Worm (Caenorhabditis elegans) whole organism, L2 larva: ENCODE results near the gene F09F9.1.
A peak's percentile ranks its signal among the peaks of the same experiment; 100 is the strongest.

ENCODE experiments used
- C34F6.9 ChIP-seq: fragments of 150-350 bp; optimal IDR thresholded peaks from 2 replicates; lab custom pipeline; 2014; ENCODE audit warnings: missing biosample characterization, missing genetic modification characterization
- F13H6.1 ChIP-seq: sonication (generic microtip); optimal IDR thresholded peaks from 2 replicates; lab custom pipeline; 2016; ENCODE audit warnings: missing genetic modification characterization, missing compliant biosample characterization
- R02D3.7 ChIP-seq: fragments of 150-350 bp; optimal IDR thresholded peaks from 2 replicates; lab custom pipeline; 2014; ENCODE audit warnings: missing biosample characterization, missing genetic modification characterization
- Y55F3AM.14 ChIP-seq: fragments of 200-800 bp; sonication (Bioruptor generic); optimal IDR thresholded peaks from 2 replicates; lab custom pipeline; 2018; ENCODE audit warnings: mild to moderate bottlenecking, missing genetic modification characterization, missing compliant biosample characterization
- ZK546.5 ChIP-seq: sonication (generic microtip); optimal IDR thresholded peaks from 2 replicates; lab custom pipeline; 2017; ENCODE audit warnings: missing biosample characterization, missing genetic modification characterization
- alr-1 ChIP-seq: fragments of 150-350 bp; optimal IDR thresholded peaks from 2 replicates; lab custom pipeline; 2014; ENCODE audit warnings: missing biosample characterization, missing genetic modification characterization
- aly-2 ChIP-seq: fragments of 150-350 bp; optimal IDR thresholded peaks from 2 replicates; lab custom pipeline; 2014; ENCODE audit warnings: missing biosample characterization, missing genetic modification characterization
- ama-1 ChIP-seq: fragments of 150-350 bp; optimal IDR thresholded peaks from 2 replicates; lab custom pipeline; 2018; ENCODE audit warnings: inconsistent platforms
- blmp-1 ChIP-seq: sonication (generic microtip); optimal IDR thresholded peaks from 2 replicates; lab custom pipeline; 2017; ENCODE audit warnings: missing genetic modification characterization, mild to moderate bottlenecking, missing compliant biosample characterization, antibody characterized with exemption, moderate library complexity; ENCODE audit not compliant: insufficient read depth
- ceh-16 ChIP-seq: fragments of 150-350 bp; optimal IDR thresholded peaks from 2 replicates; lab custom pipeline; 2014; ENCODE audit warnings: missing biosample characterization, missing genetic modification characterization
- ceh-82 ChIP-seq: fragments of 150-350 bp; optimal IDR thresholded peaks from 2 replicates; lab custom pipeline; 2014; ENCODE audit warnings: missing biosample characterization, missing genetic modification characterization
- crh-2 ChIP-seq: sonication (generic microtip); optimal IDR thresholded peaks from 2 replicates; lab custom pipeline; 2017; ENCODE audit warnings: missing biosample characterization, missing genetic modification characterization
- egl-27 ChIP-seq: sonication (generic microtip); optimal IDR thresholded peaks from 3 replicates; lab custom pipeline; 2017; ENCODE audit warnings: missing biosample characterization, missing genetic modification reagents, missing genetic modification characterization
- elt-1 ChIP-seq: fragments of 150-350 bp; optimal IDR thresholded peaks from 2 replicates; lab custom pipeline; 2014; ENCODE audit warnings: missing biosample characterization, missing genetic modification characterization
- elt-3 ChIP-seq: sonication (generic microtip); optimal IDR thresholded peaks from 2 replicates; lab custom pipeline; 2017; ENCODE audit warnings: missing biosample characterization, missing genetic modification characterization
- fos-1 ChIP-seq: fragments of 150-350 bp; optimal IDR thresholded peaks from 2 replicates; lab custom pipeline; 2014; ENCODE audit warnings: missing biosample characterization, missing genetic modification characterization
- gmeb-1 ChIP-seq: fragments of 150-350 bp; optimal IDR thresholded peaks from 2 replicates; lab custom pipeline; 2014; ENCODE audit warnings: missing biosample characterization, missing genetic modification characterization
- lin-11 ChIP-seq: fragments of 150-350 bp; sonication (generic microtip); optimal IDR thresholded peaks from 2 replicates; lab custom pipeline; 2014; ENCODE audit warnings: missing biosample characterization, missing genetic modification characterization, inconsistent platforms, mixed read lengths
- lin-13 ChIP-seq: fragments of 150-350 bp; optimal IDR thresholded peaks from 2 replicates; lab custom pipeline; 2014; ENCODE audit warnings: missing biosample characterization, missing genetic modification reagents, missing genetic modification characterization
- lin-39 ChIP-seq: fragments of 150-350 bp; optimal IDR thresholded peaks from 2 replicates; lab custom pipeline; 2014; ENCODE audit warnings: missing biosample characterization, missing genetic modification reagents, missing genetic modification characterization
- lsy-2 ChIP-seq, 2 experiments: fragments of 150-350 bp in 1 of 2; sonication (generic microtip) in 1 of 2; optimal IDR thresholded peaks; 2 replicates each; lab custom pipeline; 2014 to 2017; ENCODE audit warnings: missing biosample characterization in 2 of 2, missing genetic modification characterization in 2 of 2
- mab-5 ChIP-seq: fragments of 150-350 bp; optimal IDR thresholded peaks from 2 replicates; lab custom pipeline; 2014; ENCODE audit warnings: missing biosample characterization, missing genetic modification characterization
- mbf-1 ChIP-seq: sonication (generic microtip); optimal IDR thresholded peaks from 2 replicates; lab custom pipeline; 2017; ENCODE audit warnings: missing biosample characterization, missing genetic modification characterization
- mdl-1 ChIP-seq, 2 experiments: fragments of 150-350 bp in 1 of 2; sonication (generic microtip) in 1 of 2; optimal IDR thresholded peaks; 2 replicates each; lab custom pipeline; 2017; ENCODE audit warnings: missing biosample characterization in 2 of 2, missing genetic modification characterization in 2 of 2
- nhr-10 ChIP-seq: sonication (generic microtip); optimal IDR thresholded peaks from 2 replicates; lab custom pipeline; 2017; ENCODE audit warnings: missing biosample characterization, missing genetic modification characterization
- nhr-11 ChIP-seq: fragments of 150-350 bp; optimal IDR thresholded peaks from 2 replicates; lab custom pipeline; 2014; ENCODE audit warnings: missing biosample characterization, missing genetic modification characterization
- nhr-12 ChIP-seq: fragments of 150-350 bp; optimal IDR thresholded peaks from 2 replicates; lab custom pipeline; 2014; ENCODE audit warnings: missing biosample characterization, missing genetic modification characterization
- nhr-129 ChIP-seq: fragments of 150-350 bp; optimal IDR thresholded peaks from 2 replicates; lab custom pipeline; 2014; ENCODE audit warnings: missing biosample characterization, missing genetic modification characterization
- nhr-21 ChIP-seq: fragments of 150-350 bp; optimal IDR thresholded peaks from 2 replicates; lab custom pipeline; 2014; ENCODE audit warnings: missing biosample characterization, missing genetic modification characterization
- nhr-23 ChIP-seq: fragments of 150-350 bp; optimal IDR thresholded peaks from 2 replicates; lab custom pipeline; 2014; ENCODE audit warnings: missing biosample characterization, missing genetic modification reagents, missing genetic modification characterization
- nhr-237 ChIP-seq: fragments of 150-350 bp; optimal IDR thresholded peaks from 2 replicates; lab custom pipeline; 2014; ENCODE audit warnings: missing biosample characterization, missing genetic modification characterization
- nhr-25 ChIP-seq: fragments of 150-350 bp; sonication (generic microtip); optimal IDR thresholded peaks from 3 replicates; lab custom pipeline; 2014; ENCODE audit warnings: missing biosample characterization, missing genetic modification characterization
- nhr-6 ChIP-seq: fragments of 150-350 bp; optimal IDR thresholded peaks from 2 replicates; lab custom pipeline; 2014; ENCODE audit warnings: missing biosample characterization, missing genetic modification characterization
- nhr-77 ChIP-seq: fragments of 150-350 bp; optimal IDR thresholded peaks from 2 replicates; lab custom pipeline; 2014; ENCODE audit warnings: missing biosample characterization, missing genetic modification characterization
- peb-1 ChIP-seq: fragments of 150-350 bp; optimal IDR thresholded peaks from 2 replicates; lab custom pipeline; 2014; ENCODE audit warnings: missing biosample characterization, missing genetic modification characterization
- sem-4 ChIP-seq: fragments of 150-350 bp; optimal IDR thresholded peaks from 2 replicates; lab custom pipeline; 2014; ENCODE audit warnings: missing biosample characterization, missing genetic modification reagents, missing genetic modification characterization
- skn-1 ChIP-seq: sonication (generic microtip); optimal IDR thresholded peaks from 2 replicates; lab custom pipeline; 2017; ENCODE audit warnings: missing biosample characterization, missing genetic modification characterization
- sma-3 ChIP-seq: sonication (generic microtip); optimal IDR thresholded peaks from 2 replicates; lab custom pipeline; 2016; ENCODE audit warnings: missing genetic modification reagents, missing genetic modification characterization, missing compliant biosample characterization
- sma-9 ChIP-seq, 2 experiments: fragments of 150-350 bp in 1 of 2; sonication (generic microtip) in 1 of 2; optimal IDR thresholded peaks; 2 replicates each; lab custom pipeline; 2014 to 2016; ENCODE audit warnings: missing genetic modification characterization in 2 of 2, mild to moderate bottlenecking in 1 of 2, missing biosample characterization in 1 of 2, missing compliant biosample characterization in 1 of 2, missing genetic modification reagents in 1 of 2, moderate library complexity in 1 of 2
- snpc-4 ChIP-seq: fragments of 150-350 bp; optimal IDR thresholded peaks from 2 replicates; lab custom pipeline; 2014; ENCODE audit warnings: missing biosample characterization, missing genetic modification characterization
- unc-39 ChIP-seq: fragments of 150-350 bp; optimal IDR thresholded peaks from 2 replicates; lab custom pipeline; 2014; ENCODE audit warnings: missing biosample characterization, missing genetic modification characterization
- unc-55 ChIP-seq: fragments of 150-350 bp; sonication (generic microtip); optimal IDR thresholded peaks from 3 replicates; lab custom pipeline; 2014; ENCODE audit warnings: missing biosample characterization, missing genetic modification reagents, missing genetic modification characterization
- unc-62 ChIP-seq: fragments of 150-350 bp; optimal IDR thresholded peaks from 2 replicates; lab custom pipeline; 2014; ENCODE audit warnings: missing biosample characterization, missing genetic modification reagents, missing genetic modification characterization
- zag-1 ChIP-seq: fragments of 150-350 bp; optimal IDR thresholded peaks from 2 replicates; lab custom pipeline; 2014; ENCODE audit warnings: missing biosample characterization, missing genetic modification characterization
- ztf-1 ChIP-seq: fragments of 200-800 bp; sonication (Bioruptor generic); conservative IDR thresholded peaks from 2 replicates; pipeline ENCODE4 v1.3.6; 2022; ENCODE audit warnings: missing genetic modification characterization, missing compliant biosample characterization
- ztf-11 ChIP-seq: sonication (generic microtip); optimal IDR thresholded peaks from 2 replicates; lab custom pipeline; 2017; ENCODE audit warnings: missing biosample characterization, missing genetic modification characterization
- ztf-4 ChIP-seq: fragments of 150-350 bp; optimal IDR thresholded peaks from 2 replicates; lab custom pipeline; 2014; ENCODE audit warnings: missing biosample characterization, missing genetic modification characterization

F09F9.1 gene

ce11 chrX:4144136-4144781 lies 29.1 kb downstream of the F09F9.1 start (continued):
- peak; percentile 48 for TF ChIP-seq sma-3 (GFP tag; lab: Kevin White, UChicago)
- TF ChIP-seq crh-2 (tag; lab: Kevin White, UChicago) = peak; percentile 26
- no peak for TF ChIP-seq ama-1 (lab: Kevin White, UChicago)
- TF ChIP-seq elt-1 (tag; lab: Kevin White, UChicago) = no peak
- TF ChIP-seq nhr-23 (tag; lab: Kevin White, UChicago) = no peak
- TF ChIP-seq elt-3 = no peak
- TF ChIP-seq sem-4 (tag; lab: Kevin White, UChicago) = no peak
- no peak for TF ChIP-seq peb-1 (tag; lab: Kevin White, UChicago)
- peak; percentile 78 for TF ChIP-seq sma-9 (GFP tag; optimal IDR thresholded peaks at IDR 0.05; lab: Kevin White, UChicago)
- TF ChIP-seq sma-9 (tag; optimal IDR thresholded peaks at IDR 0.05; lab: Kevin White, UChicago) = no peak
- TF ChIP-seq blmp-1 (tag; lab: Kevin White, UChicago) = no peak
- TF ChIP-seq lsy-2 (tag; optimal IDR thresholded peaks at IDR 0.05; lab: Kevin White, UChicago) = no peak
- no peak for TF ChIP-seq egl-27
- no peak for TF ChIP-seq snpc-4
- TF ChIP-seq nhr-21 (tag; lab: Kevin White, UChicago) = no peak

ce11 chrX:4145051-4145826 lies 30.1 kb downstream of the F09F9.1 start:
- TF ChIP-seq nhr-23 (tag; lab: Kevin White, UChicago) (no peak), ZK546.5 (tag; lab: Kevin White, UChicago) (no peak), ztf-11 (tag; lab: Kevin White, UChicago) (no peak), unc-39 (tag; lab: Kevin White, UChicago) (peak; percentile 26), lin-39 (tag; lab: Kevin White, UChicago) (no peak), F13H6.1 (peak; percentile 85), ztf-1 (GFP tag; lab: Robert Waterston, UW) (no peak), nhr-237 (tag; lab: Kevin White, UChicago) (no peak), sma-9 (GFP tag; optimal IDR thresholded peaks at IDR 0.05; lab: Kevin White, UChicago) (peak; percentile 97), sma-9 (tag; optimal IDR thresholded peaks at IDR 0.05; lab: Kevin White, UChicago) (peak; percentile 2), C34F6.9 (tag; lab: Kevin White, UChicago) (peak; percentile 70), lsy-2 (tag; optimal IDR thresholded peaks at IDR 0.05; lab: Kevin White, UChicago) (peak in 1 of 2 experiments; percentile 53), nhr-21 (tag; lab: Kevin White, UChicago) (peak; percentile 76), nhr-11 (tag; lab: Kevin White, UChicago) (no peak), lin-11 (tag; lab: Kevin White, UChicago) (peak; percentile 65), mab-5 (tag; lab: Kevin White, UChicago) (peak; percentile 62), elt-3 (no peak), ceh-16 (no peak), R02D3.7 (tag; lab: Kevin White, UChicago) (no peak), skn-1 (tag; lab: Kevin White, UChicago) (no peak), nhr-77 (tag; lab: Kevin White, UChicago) (peak; percentile 2), nhr-6 (no peak), crh-2 (tag; lab: Kevin White, UChicago) (peak; percentile 80), gmeb-1 (tag; lab: Kevin White, UChicago) (no peak), ztf-4 (tag; lab: Kevin White, UChicago) (peak; percentile 79), sma-3 (GFP tag; lab: Kevin White, UChicago) (peak; percentile 83), nhr-129 (tag; lab: Kevin White, UChicago) (peak; percentile 72), elt-1 (tag; lab: Kevin White, UChicago) (no peak), peb-1 (tag; lab: Kevin White, UChicago) (no peak), lin-13 (GFP tag; lab: Kevin White, UChicago) (peak; percentile 46), mbf-1 (no peak), nhr-10 (tag; lab: Kevin White, UChicago) (peak; percentile 3), snpc-4 (no peak), aly-2 (no peak), nhr-25 (peak; percentile 87), sem-4 (tag; lab: Kevin White, UChicago) (peak; percentile 86), zag-1 (tag; lab: Kevin White, UChicago) (peak; percentile 30), egl-27 (peak; percentile 74), unc-62 (no peak), ama-1 (lab: Kevin White, UChicago) (peak; percentile 87), mdl-1 (tag; optimal IDR thresholded peaks at IDR 0.05; lab: Kevin White, UChicago) (peak; percentile 94 to 96), nhr-12 (tag; lab: Kevin White, UChicago) (no peak), Y55F3AM.14 (peak; percentile 30), fos-1 (peak; percentile 75), unc-55 (GFP tag; lab: Kevin White, UChicago) (peak; percentile 86), blmp-1 (tag; lab: Kevin White, UChicago) (no peak), ceh-82 (peak; percentile 32), alr-1 (tag; lab: Kevin White, UChicago) (no peak)
